Fruit fly (Drosophila melanogaster): ENCODE measurements around the gene Myc.

Gene Myc

dm6 chrX:3424963-3425362 lies 52.0 kb downstream of the Myc start (continued):
- no peak for TF ChIP-seq Kr (GFP tag; optimal IDR thresholded peaks at IDR 0.05)
- TF ChIP-seq CG4328 (GFP tag; optimal IDR thresholded peaks at IDR 0.05), result no peak
- peak; percentile 36 for TF ChIP-seq CG31365 (tag; optimal IDR thresholded peaks at IDR 0.05)
- peak; percentile 52; the same call in 1 of the 2 replicates for TF ChIP-seq CG9215 (GFP tag; IDR thresholded peaks at IDR 0.05)
- no peak for TF ChIP-seq Dip2 (GFP tag; IDR thresholded peaks at IDR 0.05)
- no peak for TF ChIP-seq Dll (GFP tag; IDR thresholded peaks at IDR 0.05; ENCODE audit: partially characterized antibody)
- TF ChIP-seq ab (GFP tag; optimal IDR thresholded peaks at IDR 0.05), result peak; percentile 46
- no peak for TF ChIP-seq Tbp (GFP tag; optimal IDR thresholded peaks at IDR 0.05)
- peak; percentile 71 for TF ChIP-seq wdn (GFP tag; IDR thresholded peaks at IDR 0.05)
- TF ChIP-seq Sin3A (optimal IDR thresholded peaks at IDR 0.05), result no peak
- TF ChIP-seq CG12299 (tag; optimal IDR thresholded peaks at IDR 0.05), result no peak
- TF ChIP-seq sr (GFP tag; IDR thresholded peaks at IDR 0.05), result peak; percentile 39; the same call in 1 of the 3 replicates
- TF ChIP-seq scrt (GFP tag; optimal IDR thresholded peaks at IDR 0.05), result peak; percentile 74
- no peak for TF ChIP-seq Dfd (GFP tag; optimal IDR thresholded peaks at IDR 0.05)
- no peak for TF ChIP-seq HLHmδ (GFP tag; optimal IDR thresholded peaks at IDR 0.05)
- TF ChIP-seq CG6272 (GFP tag; IDR thresholded peaks at IDR 0.05), result peak; percentile 41; the same call in 1 of the 2 replicates
- no peak for TF ChIP-seq CG31388 (GFP tag; optimal IDR thresholded peaks at IDR 0.05)
- peak; percentile 76 for TF ChIP-seq ap (GFP tag; IDR thresholded peaks at IDR 0.05)
- peak; percentile 65 for TF ChIP-seq cwo (GFP tag; optimal IDR thresholded peaks at IDR 0.05)
- TF ChIP-seq CG3847 (GFP tag; IDR thresholded peaks at IDR 0.05), result peak; percentile 69; the same call in 1 of the 2 replicates
- TF ChIP-seq zfh2 (GFP tag; optimal IDR thresholded peaks at IDR 0.05), result peak; percentile 53
- TF ChIP-seq lbe (GFP tag; optimal IDR thresholded peaks at IDR 0.05), result peak; percentile 17
- peak; percentile 72 for TF ChIP-seq CG30431 (GFP tag; optimal IDR thresholded peaks at IDR 0.05)
- peak; percentile 46 for TF ChIP-seq CG12236 (GFP tag; optimal IDR thresholded peaks at IDR 0.05)
- TF ChIP-seq CG3163 (GFP tag; optimal IDR thresholded peaks at IDR 0.05), result peak; percentile 37
- TF ChIP-seq chif (GFP tag; optimal IDR thresholded peaks at IDR 0.05), result peak; percentile 80 to 85
- TF ChIP-seq Lim3 (GFP tag; IDR thresholded peaks at IDR 0.05), result 0 out of 2 replicates have a peak, but pooled peaks have one; percentile 42
- TF ChIP-seq hkb (optimal IDR thresholded peaks at IDR 0.05), result no peak
- peak; percentile 92 for TF ChIP-seq hkb (GFP tag; IDR thresholded peaks at IDR 0.05)
- TF ChIP-seq gem (tag; optimal IDR thresholded peaks at IDR 0.05), result peak; percentile 92
- TF ChIP-seq CG7271 (tag; optimal IDR thresholded peaks at IDR 0.05), result no peak
- TF ChIP-seq inv (GFP tag; IDR thresholded peaks at IDR 0.05; ENCODE audit: partially characterized antibody), result no peak
- peak; percentile 78 for TF ChIP-seq CG9609 (GFP tag; optimal IDR thresholded peaks at IDR 0.05)
- no peak for TF ChIP-seq pzg (GFP tag; optimal IDR thresholded peaks at IDR 0.05)
- TF ChIP-seq odd (GFP tag; optimal IDR thresholded peaks at IDR 0.05), result peak; percentile 78
- peak; percentile 82 for TF ChIP-seq salm (tag; optimal IDR thresholded peaks at IDR 0.05)
- peak; percentile 44 for TF ChIP-seq D19B (GFP tag; optimal IDR thresholded peaks at IDR 0.05)
- peak; percentile 37 for TF ChIP-seq fd102C (GFP tag; optimal IDR thresholded peaks at IDR 0.05)
- no peak for TF ChIP-seq Doc3 (GFP tag; IDR thresholded peaks at IDR 0.05; ENCODE audit: partially characterized antibody)
- no peak for TF ChIP-seq nerfin-2 (GFP tag; IDR thresholded peaks at IDR 0.05; ENCODE audit: partially characterized antibody)
- TF ChIP-seq usp (GFP tag; optimal IDR thresholded peaks at IDR 0.05), result no peak
- TF ChIP-seq NC2β (GFP tag; optimal IDR thresholded peaks at IDR 0.05), result peak; percentile 70
- TF ChIP-seq trem (tag; optimal IDR thresholded peaks at IDR 0.05), result peak; percentile 59
- TF ChIP-seq CG17361 (GFP tag; IDR thresholded peaks at IDR 0.05), result peak; percentile 76
- no peak for TF ChIP-seq Lpt (GFP tag; optimal IDR thresholded peaks at IDR 0.05)
- TF ChIP-seq CG4820 (GFP tag; optimal IDR thresholded peaks at IDR 0.05), result peak; percentile 70
- peak; percentile 79 for TF ChIP-seq org-1 (GFP tag; optimal IDR thresholded peaks at IDR 0.05)
- TF ChIP-seq emc (GFP tag; optimal IDR thresholded peaks at IDR 0.05), result no peak
- peak; percentile 58 for TF ChIP-seq Mad (GFP tag; optimal IDR thresholded peaks at IDR 0.05)
- TF ChIP-seq croc (GFP tag; conservative IDR thresholded peaks at IDR 0.05), result peak; percentile 69
- TF ChIP-seq CG8944 (GFP tag; optimal IDR thresholded peaks at IDR 0.05), result peak; percentile 66
- peak; percentile 58 for TF ChIP-seq CG18476 (GFP tag; optimal IDR thresholded peaks at IDR 0.05)
